Fruit fly (Drosophila melanogaster) whole organism, embryonic: ENCODE measurements around the gene Cyp12a5.

Source experiments
- Awh ChIP-seq: fragments of 200-800 bp; sonication (Bioruptor generic); IDR thresholded peaks from 2 replicates; pipeline ENCODE4, ENCODE4 v1.3.6; 2022; ENCODE audit warnings: missing biosample characterization, missing genetic modification characterization
- B-H1 ChIP-seq: fragments of 200-800 bp; sonication (Bioruptor generic); IDR thresholded peaks from 3 replicates; pipeline ENCODE4 v1.3.6; 2022; ENCODE audit warnings: missing biosample characterization, missing genetic modification characterization
- B-H2 ChIP-seq: fragments of 200-800 bp; sonication (Bioruptor generic); optimal IDR thresholded peaks from 2 replicates; lab custom pipeline; 2018; ENCODE audit warnings: missing biosample characterization, mild to moderate bottlenecking, missing genetic modification characterization
- CG10274 ChIP-seq: fragments of 200-800 bp; sonication (Bioruptor generic); optimal IDR thresholded peaks from 3 replicates; lab custom pipeline; 2017; ENCODE audit warnings: missing biosample characterization, mild to moderate bottlenecking, missing genetic modification characterization
- CG10431 ChIP-seq: fragments of 200-800 bp; sonication (Bioruptor generic); optimal IDR thresholded peaks from 3 replicates; lab custom pipeline; 2018; ENCODE audit warnings: missing biosample characterization, mild to moderate bottlenecking, missing genetic modification characterization
- CG11723 ChIP-seq: fragments of 200-800 bp; sonication (Bioruptor generic); optimal IDR thresholded peaks from 2 replicates; lab custom pipeline; 2017; ENCODE audit warnings: missing biosample characterization, mild to moderate bottlenecking, missing genetic modification characterization
- CG12942 ChIP-seq: fragments of 200-800 bp; sonication (Bioruptor generic); optimal IDR thresholded peaks from 3 replicates; lab custom pipeline; 2016; ENCODE audit warnings: missing biosample characterization, missing genetic modification characterization
- CG14014 ChIP-seq: fragments of 200-800 bp; sonication (Bioruptor generic); IDR thresholded peaks from 2 replicates; pipeline ENCODE4 v1.3.6; 2022; ENCODE audit warnings: missing biosample characterization, missing genetic modification characterization
- CG18011 ChIP-seq: fragments of 200-800 bp; sonication (Bioruptor generic); optimal IDR thresholded peaks from 2 replicates; lab custom pipeline; 2017; ENCODE audit warnings: missing biosample characterization, missing genetic modification characterization, mild to moderate bottlenecking, moderate library complexity, missing genotype
- CG18262 ChIP-seq: fragments of 200-800 bp; optimal IDR thresholded peaks from 3 replicates; lab custom pipeline; 2019; ENCODE audit warnings: missing biosample characterization, mild to moderate bottlenecking, missing genetic modification characterization, moderate library complexity
- CG18619 ChIP-seq: fragments of 200-800 bp; sonication (Bioruptor generic); optimal IDR thresholded peaks from 3 replicates; lab custom pipeline; 2017; ENCODE audit warnings: missing biosample characterization, mild to moderate bottlenecking, missing genetic modification characterization
- CG33213 ChIP-seq: fragments of 200-800 bp; sonication (Bioruptor generic); optimal IDR thresholded peaks from 3 replicates; lab custom pipeline; 2016; ENCODE audit warnings: missing biosample characterization, missing genetic modification characterization
- CG34422 ChIP-seq: fragments of 200-800 bp; sonication (Bioruptor generic); IDR thresholded peaks from 3 replicates; pipeline ENCODE4 v1.3.6; 2022; ENCODE audit warnings: missing biosample characterization, missing genetic modification characterization
- CG6254 ChIP-seq: fragments of 200-800 bp; sonication (Bioruptor generic); optimal IDR thresholded peaks from 3 replicates; lab custom pipeline; 2017; ENCODE audit warnings: mild to moderate bottlenecking, missing biosample characterization, missing genetic modification reagents, missing genetic modification characterization
- CG6765 ChIP-seq: fragments of 200-800 bp; sonication (Bioruptor generic); optimal IDR thresholded peaks from 3 replicates; lab custom pipeline; 2017; ENCODE audit warnings: missing biosample characterization, mild to moderate bottlenecking, missing genetic modification characterization
- CG7357 ChIP-seq: fragments of 200-800 bp; sonication (Bioruptor generic); IDR thresholded peaks from 3 replicates; pipeline ENCODE4 v1.3.6; 2022; ENCODE audit warnings: missing biosample characterization, missing genetic modification characterization
- CG8281 ChIP-seq: fragments of 200-800 bp; sonication (Bioruptor generic); optimal IDR thresholded peaks from 2 replicates; lab custom pipeline; 2018; ENCODE audit warnings: missing biosample characterization, mild to moderate bottlenecking, missing genetic modification characterization, moderate library complexity
- CG9932 ChIP-seq: fragments of 200-800 bp; sonication (Bioruptor generic); IDR thresholded peaks from 2 replicates; pipeline ENCODE4 v1.3.6; 2022; ENCODE audit warnings: missing biosample characterization, missing genetic modification characterization
- Camta ChIP-seq: fragments of 200-800 bp; sonication (Bioruptor generic); optimal IDR thresholded peaks from 2 replicates; lab custom pipeline; 2016; ENCODE audit warnings: missing biosample characterization, missing genetic modification characterization
- Dek ChIP-seq: fragments of 200-800 bp; sonication (Bioruptor generic); optimal IDR thresholded peaks from 3 replicates; lab custom pipeline; 2019; ENCODE audit warnings: missing biosample characterization, mild to moderate bottlenecking, missing genetic modification characterization, moderate library complexity
- Dip3 ChIP-seq: fragments of 200-800 bp; sonication (Bioruptor generic); optimal IDR thresholded peaks from 3 replicates; lab custom pipeline; 2016; ENCODE audit warnings: missing biosample characterization, missing genetic modification characterization
- Ets97D ChIP-seq: fragments of 200-800 bp; sonication (Bioruptor generic); optimal IDR thresholded peaks from 3 replicates; lab custom pipeline; 2016; ENCODE audit warnings: missing biosample characterization, missing genetic modification characterization
- Fer1 ChIP-seq: fragments of 200-800 bp; sonication (Bioruptor generic); optimal IDR thresholded peaks from 2 replicates; lab custom pipeline; 2017; ENCODE audit warnings: missing biosample characterization, mild to moderate bottlenecking, missing genetic modification characterization
- Fer3 ChIP-seq: fragments of 200-800 bp; sonication (Bioruptor generic); optimal IDR thresholded peaks from 2 replicates; lab custom pipeline; 2018; ENCODE audit warnings: missing biosample characterization, mild to moderate bottlenecking, missing genetic modification characterization, moderate library complexity
- HmgZ ChIP-seq: fragments of 200-800 bp; sonication (Bioruptor generic); optimal IDR thresholded peaks from 2 replicates; lab custom pipeline; 2018; ENCODE audit warnings: missing biosample characterization, mild to moderate bottlenecking, missing genetic modification characterization
- Jarid2 ChIP-seq: fragments of 200-800 bp; sonication (Bioruptor generic); optimal IDR thresholded peaks from 3 replicates; lab custom pipeline; 2017; ENCODE audit warnings: mild to moderate bottlenecking, missing biosample characterization, missing genetic modification reagents, missing genetic modification characterization
- Kr ChIP-seq: fragments of 200-800 bp; sonication (Bioruptor generic); optimal IDR thresholded peaks from 2 replicates; lab custom pipeline; 2017; ENCODE audit warnings: missing biosample characterization, mild to moderate bottlenecking, missing genetic modification characterization
- Neu2 ChIP-seq: fragments of 200-800 bp; sonication (Bioruptor generic); optimal IDR thresholded peaks from 3 replicates; lab custom pipeline; 2016; ENCODE audit warnings: missing biosample characterization, missing genetic modification characterization, borderline replicate concordance
- Oaz ChIP-seq: fragments of 200-800 bp; sonication (Bioruptor generic); IDR thresholded peaks from 2 replicates; pipeline ENCODE4 v1.3.6; 2022; ENCODE audit warnings: missing biosample characterization, missing genetic modification characterization
- Rfx ChIP-seq: fragments of 200-800 bp; sonication (Bioruptor generic); IDR thresholded peaks from 2 replicates; pipeline ENCODE4 v1.3.6; 2022; ENCODE audit warnings: missing biosample characterization, missing genetic modification characterization
- Spps ChIP-seq: fragments of 200-800 bp; sonication (Bioruptor generic); optimal IDR thresholded peaks from 2 replicates; lab custom pipeline; 2018; ENCODE audit warnings: missing biosample characterization, mild to moderate bottlenecking, missing genetic modification characterization
- TFAM ChIP-seq: fragments of 200-800 bp; sonication (Bioruptor generic); optimal IDR thresholded peaks from 2 replicates; lab custom pipeline; 2017; ENCODE audit warnings: missing biosample characterization, missing genetic modification characterization, inconsistent platforms
- bigmax ChIP-seq: fragments of 200-800 bp; sonication (Bioruptor generic); optimal IDR thresholded peaks from 2 replicates; lab custom pipeline; 2018; ENCODE audit warnings: missing biosample characterization, mild to moderate bottlenecking, missing genetic modification characterization
- dmrt11E ChIP-seq: fragments of 200-800 bp; sonication (Bioruptor generic); optimal IDR thresholded peaks from 3 replicates; lab custom pipeline; 2018; ENCODE audit warnings: missing biosample characterization, mild to moderate bottlenecking, missing genetic modification characterization, moderate library complexity
- dmrt99B ChIP-seq: fragments of 200-800 bp; sonication (Bioruptor generic); optimal IDR thresholded peaks from 2 replicates; lab custom pipeline; 2018; ENCODE audit warnings: missing biosample characterization, mild to moderate bottlenecking, missing genetic modification characterization, moderate library complexity
- en ChIP-seq: fragments of 200-800 bp; sonication (Bioruptor generic); optimal IDR thresholded peaks from 2 replicates; lab custom pipeline; 2016; ENCODE audit warnings: missing biosample characterization, missing genetic modification characterization
- fd96Cb ChIP-seq: fragments of 200-800 bp; sonication (Bioruptor generic); optimal IDR thresholded peaks from 2 replicates; lab custom pipeline; 2018; ENCODE audit warnings: missing biosample characterization, mild to moderate bottlenecking, missing genetic modification characterization, moderate library complexity
- fru ChIP-seq: fragments of >200 bp; optimal IDR thresholded peaks from 2 replicates; lab custom pipeline; 2017
- fu2 ChIP-seq: fragments of 200-800 bp; sonication (Bioruptor generic); optimal IDR thresholded peaks from 2 replicates; lab custom pipeline; 2016; ENCODE audit warnings: missing biosample characterization, missing genetic modification characterization
- hkb ChIP-seq, 2 experiments: fragments of 200-800 bp in 1 of 2; fragments of >200 bp in 1 of 2; sonication (Bioruptor generic) in 1 of 2; IDR thresholded peaks in 1 of 2; optimal IDR thresholded peaks in 1 of 2; 2 replicates each; pipeline versions ENCODE4 v1.3.6 to Lab custom; 2017 to 2022; ENCODE audit warnings: missing biosample characterization in 1 of 2, missing genetic modification characterization in 1 of 2
- jumu ChIP-seq: fragments of 200-800 bp; sonication (Bioruptor generic); optimal IDR thresholded peaks from 3 replicates; lab custom pipeline; 2016; ENCODE audit warnings: missing biosample characterization, missing genetic modification characterization
- kah ChIP-seq: fragments of 200-800 bp; sonication (Bioruptor generic); optimal IDR thresholded peaks from 2 replicates; lab custom pipeline; 2018; ENCODE audit warnings: missing biosample characterization, mild to moderate bottlenecking, missing genetic modification characterization
- lov ChIP-seq, 2 experiments: fragments of 200-800 bp in 1 of 2; fragments of >200 bp in 1 of 2; sonication (Bioruptor generic) in 1 of 2; IDR thresholded peaks in 1 of 2; optimal IDR thresholded peaks in 1 of 2; 2 replicates in 1 of 2; 3 replicates in 1 of 2; pipeline versions ENCODE4 v1.3.6 to Lab custom; 2017 to 2022; ENCODE audit warnings: missing biosample characterization in 1 of 2, missing genetic modification characterization in 1 of 2
- maf-S ChIP-seq: fragments of 200-800 bp; sonication (Bioruptor generic); optimal IDR thresholded peaks from 2 replicates; lab custom pipeline; 2016; ENCODE audit warnings: missing biosample characterization, missing genetic modification characterization
- nmo ChIP-seq: fragments of 200-800 bp; sonication (Bioruptor generic); optimal IDR thresholded peaks from 2 replicates; lab custom pipeline; 2018; ENCODE audit warnings: missing biosample characterization, mild to moderate bottlenecking, missing genetic modification characterization, moderate library complexity
- ro ChIP-seq: fragments of 200-800 bp; sonication (Bioruptor generic); IDR thresholded peaks from 2 replicates; pipeline ENCODE4 v1.3.6; 2022; ENCODE audit warnings: missing biosample characterization, missing genetic modification characterization
- run ChIP-seq: fragments of 200-800 bp; sonication (Bioruptor generic); optimal IDR thresholded peaks from 3 replicates; lab custom pipeline; 2018; ENCODE audit warnings: missing biosample characterization, mild to moderate bottlenecking, missing genetic modification characterization
- sim ChIP-seq: fragments of 200-800 bp; sonication (Bioruptor generic); IDR thresholded peaks from 2 replicates; pipeline ENCODE4 v1.3.6; 2022; ENCODE audit warnings: missing biosample characterization, missing genetic modification characterization
- zf30C ChIP-seq: fragments of 200-800 bp; sonication (Bioruptor generic); optimal IDR thresholded peaks from 3 replicates; lab custom pipeline; 2018; ENCODE audit warnings: missing biosample characterization, mild to moderate bottlenecking, missing genetic modification characterization
- zfh1 ChIP-seq: fragments of 200-800 bp; sonication (Bioruptor generic); IDR thresholded peaks from 3 replicates; pipeline ENCODE4 v1.3.6; 2022; ENCODE audit warnings: missing biosample characterization, missing genetic modification characterization

Cyp12a5 gene

dm6 chr3R:19164873-19165456 is 32.5 kb downstream of the Cyp12a5 start (continued):
- TF ChIP-seq TFAM (GFP tag; lab: Kevin White, UChicago) (no peak), hkb (optimal IDR thresholded peaks at IDR 0.05; lab: Kevin White, UChicago) (no peak), hkb (GFP tag; IDR thresholded peaks at IDR 0.05; lab: Robert Waterston, UW) (0 out of 2 replicates have a peak, but pooled peaks have one; percentile 36), Awh (GFP tag; lab: Robert Waterston, UW) (peak; percentile 10; the same call in 1 of the 2 replicates), bigmax (GFP tag; lab: Kevin White, UChicago) (no peak), Camta (GFP tag; lab: Kevin White, UChicago) (no peak), CG10431 (GFP tag; lab: Kevin White, UChicago) (no peak), HmgZ (tag; lab: Kevin White, UChicago) (peak; percentile 16), sim (GFP tag; lab: Robert Waterston, UW) (no peak), Spps (tag; lab: Kevin White, UChicago) (no peak), Fer1 (no peak), CG6254 (GFP tag; lab: Kevin White, UChicago) (no peak), jumu (peak; percentile 7), CG10274 (GFP tag; lab: Kevin White, UChicago) (no peak), dmrt99B (peak; percentile 62), Neu2 (no peak), CG12942 (no peak), fu2 (peak; percentile 18), CG11723 (peak; percentile 29), en (no peak), CG34422 (peak; percentile 22; the same call in 1 of the 3 replicates), maf-S (GFP tag; lab: Kevin White, UChicago) (no peak), CG6765 (GFP tag; lab: Kevin White, UChicago) (no peak), CG18011 (GFP tag; lab: Kevin White, UChicago) (no peak), CG33213 (GFP tag; lab: Kevin White, UChicago) (peak; percentile 10), fd96Cb (tag; lab: Kevin White, UChicago) (peak; percentile 35), CG8281 (tag; lab: Kevin White, UChicago) (no peak), CG14014 (peak; percentile 12; the same call in 1 of the 2 replicates), Jarid2 (GFP tag; lab: Kevin White, UChicago) (no peak), kah (no peak), dmrt11E (tag; lab: Kevin White, UChicago) (peak; percentile 45), CG7357 (GFP tag; lab: Robert Waterston, UW) (no peak), zfh1 (GFP tag; lab: Robert Waterston, UW) (no peak), lov (optimal IDR thresholded peaks at IDR 0.05; lab: Kevin White, UChicago) (no peak), lov (GFP tag; IDR thresholded peaks at IDR 0.05; lab: Robert Waterston, UW) (no peak), Dek (tag; lab: Kevin White, UChicago) (no peak), Oaz (GFP tag; lab: Robert Waterston, UW) (no peak), Rfx (GFP tag; lab: Robert Waterston, UW) (peak; percentile 55), CG18619 (GFP tag; lab: Kevin White, UChicago) (peak; percentile 60), CG18262 (peak; percentile 58), zf30C (GFP tag; lab: Kevin White, UChicago) (no peak), Dip3 (GFP tag; lab: Kevin White, UChicago) (peak; percentile 37), Ets97D (no peak), Kr (no peak), B-H1 (GFP tag; lab: Robert Waterston, UW) (no peak), B-H2 (GFP tag; lab: Kevin White, UChicago) (peak; percentile 21), CG9932 (GFP tag; lab: Robert Waterston, UW) (no peak), ro (GFP tag; lab: Robert Waterston, UW) (no peak), nmo (GFP tag; lab: Kevin White, UChicago) (peak; percentile 50), run (tag; lab: Kevin White, UChicago) (no peak), fru (lab: Kevin White, UChicago) (no peak), Fer3 (tag; lab: Kevin White, UChicago) (peak; percentile 54)
